Fruit fly (Drosophila melanogaster) whole organism, embryonic: ENCODE results near the gene CG6048.

ENCODE experiments used
- CG12942 ChIP-seq: fragments of 200-800 bp; sonication (Bioruptor generic); optimal IDR thresholded peaks from 3 replicates; lab custom pipeline; 2016; ENCODE audit warnings: missing biosample characterization, missing genetic modification characterization
- CG18764 ChIP-seq: fragments of 200-800 bp; sonication (Bioruptor generic); optimal IDR thresholded peaks from 3 replicates; lab custom pipeline; 2016; ENCODE audit warnings: missing biosample characterization, missing genetic modification characterization
- CG31388 ChIP-seq: fragments of 200-800 bp; sonication (Bioruptor generic); optimal IDR thresholded peaks from 2 replicates; lab custom pipeline; 2016; ENCODE audit warnings: missing biosample characterization, missing genetic modification characterization
- CG9215 ChIP-seq: fragments of 200-800 bp; sonication (Bioruptor generic); IDR thresholded peaks from 2 replicates; pipeline ENCODE4 v1.3.6; 2022; ENCODE audit warnings: missing biosample characterization, missing genetic modification characterization
- D19B ChIP-seq: fragments of 200-800 bp; sonication (Bioruptor generic); optimal IDR thresholded peaks from 2 replicates; lab custom pipeline; 2017; ENCODE audit warnings: missing biosample characterization, mild to moderate bottlenecking, missing genetic modification characterization
- Hsf ChIP-seq: fragments of 200-800 bp; sonication (Bioruptor generic); optimal IDR thresholded peaks from 3 replicates; lab custom pipeline; 2016; ENCODE audit warnings: missing biosample characterization, missing genetic modification characterization
- Scr ChIP-seq: fragments of 200-800 bp; sonication (Bioruptor generic); IDR thresholded peaks from 2 replicates; pipeline ENCODE4 v1.3.6; 2022; ENCODE audit warnings: missing biosample characterization, missing genetic modification characterization; ENCODE audit not compliant: partially characterized antibody
- Sry-β ChIP-seq: fragments of 200-800 bp; sonication (Bioruptor generic); optimal IDR thresholded peaks from 2 replicates; lab custom pipeline; 2018; ENCODE audit warnings: missing biosample characterization, mild to moderate bottlenecking, missing genetic modification characterization, moderate library complexity
- crc ChIP-seq: fragments of 200-800 bp; sonication (Bioruptor generic); optimal IDR thresholded peaks from 2 replicates; lab custom pipeline; 2016; ENCODE audit warnings: missing biosample characterization, missing genetic modification characterization

Gene CG6048

DNA sequence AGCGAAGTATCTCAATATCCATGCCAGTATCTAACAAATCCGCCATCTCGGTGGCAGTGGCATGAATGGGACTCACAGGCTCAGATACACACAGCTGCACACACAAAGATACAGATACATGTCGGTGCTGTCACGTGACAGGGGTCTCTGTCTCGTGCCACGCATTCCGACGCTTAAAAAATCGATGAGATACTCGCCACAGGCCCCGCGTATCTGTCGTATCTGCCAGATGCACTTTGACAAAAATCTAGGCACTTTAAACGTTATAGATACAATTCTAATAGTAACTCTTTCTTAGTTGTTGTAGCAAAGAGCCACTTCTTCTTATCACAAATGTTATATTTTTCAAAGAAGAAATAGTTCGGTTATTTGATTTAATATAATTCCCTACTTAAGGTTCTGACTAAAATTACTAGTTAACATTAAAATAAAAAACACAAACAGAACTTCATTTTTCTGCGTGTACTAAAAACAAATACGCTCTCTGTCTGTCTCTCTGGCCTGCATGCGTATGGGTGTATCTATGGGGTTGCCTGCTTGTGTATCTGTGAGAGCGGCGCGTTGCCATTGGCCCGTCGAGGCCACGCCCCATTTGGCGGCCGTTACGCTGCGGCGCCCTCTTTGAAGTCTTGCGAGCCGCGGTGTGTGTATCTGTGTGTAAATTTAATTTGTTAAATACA lies 48.5 kb downstream of the CG6048 start, which contains the start of gene CG4766 (continued):
- no peak for TF ChIP-seq CG31388 (GFP tag; lab: Kevin White, UChicago)
- TF ChIP-seq Sry-β (GFP tag; lab: Kevin White, UChicago) = peak; percentile 14
- TF ChIP-seq CG12942 (GFP tag; lab: Kevin White, UChicago) = peak; percentile 63
- TF ChIP-seq D19B = no peak
- no peak for TF ChIP-seq Scr (GFP tag; lab: Robert Waterston, UW)
- peak; percentile 70 for TF ChIP-seq CG9215
- peak; percentile 64 for TF ChIP-seq CG18764 (GFP tag; lab: Kevin White, UChicago)
- peak; percentile 81 for TF ChIP-seq crc (GFP tag; lab: Kevin White, UChicago)
- peak; percentile 86 for TF ChIP-seq Hsf (GFP tag; lab: Kevin White, UChicago)
